Worm (Caenorhabditis elegans): ENCODE data around the gene ugt-4.

- TF ChIP-seq him-1 (tag; optimal IDR thresholded peaks at IDR 0.05) (no peak), dao-5 (tag; optimal IDR thresholded peaks at IDR 0.05) (no peak), W03F9.2 (tag; optimal IDR thresholded peaks at IDR 0.05) (no peak)
Measured at ce11 chrV:12844748-12845147, 49.6 kb upstream of the ugt-4 start.

All from whole organism, L4/young adult.